Worm (Caenorhabditis elegans) whole organism, young adult: ENCODE results near the gene Y37D8A.2.
A peak's percentile ranks its signal among the peaks of the same experiment; 100 is the strongest.

Source experiments
- C06A6.2 ChIP-seq: fragments of 200-800 bp; sonication (Bioruptor generic); conservative IDR thresholded peaks from 2 replicates; pipeline ENCODE4 v1.3.6; 2022; ENCODE audit warnings: missing genetic modification characterization, missing compliant biosample characterization
- D2030.7 ChIP-seq: fragments of 200-800 bp; sonication (Bioruptor generic); IDR thresholded peaks from 2 replicates; pipeline ENCODE4 v1.3.6; 2022; ENCODE audit warnings: missing genetic modification reagents, missing genetic modification characterization, missing compliant biosample characterization
- F10E7.11 ChIP-seq: sonication (generic microtip); optimal IDR thresholded peaks from 2 replicates; lab custom pipeline; 2017; ENCODE audit warnings: mild to moderate bottlenecking, missing genetic modification characterization, moderate library complexity, missing compliant biosample characterization
- F22D6.2 ChIP-seq: sonication (generic microtip); optimal IDR thresholded peaks from 2 replicates; lab custom pipeline; 2016; ENCODE audit warnings: mild to moderate bottlenecking, missing genetic modification characterization, missing compliant biosample characterization
- F23B12.7 ChIP-seq: sonication (generic microtip); optimal IDR thresholded peaks from 2 replicates; lab custom pipeline; 2017; ENCODE audit warnings: missing genetic modification characterization, mild to moderate bottlenecking, missing compliant biosample characterization, antibody characterized with exemption, moderate library complexity; ENCODE audit not compliant: insufficient read depth
- F39B2.1 ChIP-seq: fragments of 200-800 bp; sonication (Bioruptor generic); IDR thresholded peaks from 2 replicates; pipeline ENCODE4 v1.3.6; 2022; ENCODE audit warnings: missing genetic modification reagents, missing genetic modification characterization, missing compliant biosample characterization
- F52B5.7 ChIP-seq: sonication (generic microtip); optimal IDR thresholded peaks from 2 replicates; lab custom pipeline; 2016; ENCODE audit warnings: mild to moderate bottlenecking, missing genetic modification characterization, missing compliant biosample characterization
- T26A5.8 ChIP-seq: sonication (generic microtip); optimal IDR thresholded peaks from 2 replicates; lab custom pipeline; 2016; ENCODE audit warnings: missing genetic modification characterization, missing compliant biosample characterization
- Y67H2A.10 ChIP-seq: fragments of 200-800 bp; sonication (Bioruptor generic); conservative IDR thresholded peaks from 2 replicates; pipeline ENCODE4 v1.3.6; 2022; ENCODE audit warnings: missing genetic modification reagents, missing genetic modification characterization, missing compliant biosample characterization
- Y95B8A.8 ChIP-seq: fragments of 200-800 bp; sonication (Bioruptor generic); IDR thresholded peaks from 2 replicates; pipeline ENCODE4 v1.3.6; 2022; ENCODE audit warnings: missing genetic modification reagents, missing genetic modification characterization, missing compliant biosample characterization
- ZK185.1 ChIP-seq: sonication (generic microtip); optimal IDR thresholded peaks from 2 replicates; lab custom pipeline; 2016; ENCODE audit warnings: mild to moderate bottlenecking, missing genetic modification characterization, missing compliant biosample characterization; ENCODE audit not compliant: poor library complexity, severe bottlenecking
- aptf-2 ChIP-seq: fragments of 200-800 bp; sonication (Bioruptor generic); conservative IDR thresholded peaks from 2 replicates; pipeline ENCODE4 v1.3.6; 2022; ENCODE audit warnings: missing genetic modification reagents, missing genetic modification characterization, missing compliant biosample characterization
- attf-3 ChIP-seq: fragments of 200-800 bp; sonication (Bioruptor generic); conservative IDR thresholded peaks from 2 replicates; pipeline ENCODE4 v1.3.6; 2022; ENCODE audit warnings: missing genetic modification reagents, missing genetic modification characterization, missing compliant biosample characterization
- attf-5 ChIP-seq: fragments of 200-800 bp; sonication (Bioruptor generic); optimal IDR thresholded peaks from 2 replicates; lab custom pipeline; 2018; ENCODE audit warnings: mild to moderate bottlenecking, missing genetic modification characterization, missing compliant biosample characterization
- cebp-1 ChIP-seq, 2 experiments: fragments of 200-800 bp in 1 of 2; sonication (Bioruptor generic) in 1 of 2; sonication (generic microtip) in 1 of 2; IDR thresholded peaks in 1 of 2; optimal IDR thresholded peaks in 1 of 2; 2 replicates each; pipeline versions ENCODE4 v1.3.6 to Lab custom; 2017 to 2022; ENCODE audit warnings: missing compliant biosample characterization in 2 of 2, missing genetic modification characterization in 2 of 2, mild to moderate bottlenecking in 1 of 2, missing genetic modification reagents in 1 of 2, moderate library complexity in 1 of 2
- cebp-2 ChIP-seq: fragments of 200-800 bp; sonication (Bioruptor generic); IDR thresholded peaks from 2 replicates; pipeline ENCODE4 v1.3.6; 2022; ENCODE audit warnings: missing genetic modification characterization, missing compliant biosample characterization
- die-1 ChIP-seq: sonication (generic microtip); optimal IDR thresholded peaks from 2 replicates; lab custom pipeline; 2016; ENCODE audit warnings: missing genotype, mild to moderate bottlenecking, missing genetic modification characterization, missing compliant biosample characterization
- egl-18 ChIP-seq: fragments of 200-800 bp; sonication (Bioruptor generic); IDR thresholded peaks from 2 replicates; pipeline ENCODE4 v1.3.6; 2022; ENCODE audit warnings: missing genetic modification reagents, missing genetic modification characterization, missing compliant biosample characterization
- egrh-3 ChIP-seq: fragments of 200-800 bp; sonication (Bioruptor generic); IDR thresholded peaks from 2 replicates; pipeline ENCODE4 v1.3.6; 2022; ENCODE audit warnings: missing genetic modification reagents, missing genetic modification characterization, missing compliant biosample characterization
- gei-17 ChIP-seq: fragments of 200-800 bp; sonication (Bioruptor generic); optimal IDR thresholded peaks from 2 replicates; lab custom pipeline; 2018; ENCODE audit warnings: mild to moderate bottlenecking, missing genetic modification characterization, missing compliant biosample characterization
- hlh-26 ChIP-seq: fragments of 200-800 bp; sonication (Bioruptor generic); conservative IDR thresholded peaks from 2 replicates; pipeline ENCODE4 v1.3.6; 2022; ENCODE audit warnings: missing genetic modification reagents, missing genetic modification characterization, missing compliant biosample characterization
- lin-54 ChIP-seq: fragments of 200-800 bp; sonication (Bioruptor generic); optimal IDR thresholded peaks from 2 replicates; lab custom pipeline; 2018; ENCODE audit warnings: mild to moderate bottlenecking, missing genetic modification characterization, missing compliant biosample characterization
- madf-10 ChIP-seq: sonication (generic microtip); optimal IDR thresholded peaks from 2 replicates; lab custom pipeline; 2016; ENCODE audit warnings: mild to moderate bottlenecking, missing genetic modification characterization, missing compliant biosample characterization
- madf-8 ChIP-seq: fragments of 200-800 bp; sonication (Bioruptor generic); conservative IDR thresholded peaks from 2 replicates; pipeline ENCODE4 v1.3.6; 2022; ENCODE audit warnings: missing genetic modification reagents, missing genetic modification characterization, missing compliant biosample characterization
- mcd-1 ChIP-seq: fragments of 200-800 bp; sonication (Bioruptor generic); IDR thresholded peaks from 2 replicates; pipeline ENCODE4 v1.3.6; 2022; ENCODE audit warnings: missing genetic modification reagents, missing genetic modification characterization, missing compliant biosample characterization
- nfya-1 ChIP-seq: sonication (generic microtip); optimal IDR thresholded peaks from 2 replicates; lab custom pipeline; 2017; ENCODE audit warnings: antibody characterized with exemption, missing compliant biosample characterization, missing genetic modification characterization, borderline replicate concordance; ENCODE audit not compliant: insufficient read depth
- nfyb-1 ChIP-seq: fragments of 200-800 bp; sonication (Bioruptor generic); IDR thresholded peaks from 2 replicates; pipeline ENCODE4 v1.3.6; 2022; ENCODE audit warnings: missing genetic modification reagents, missing genetic modification characterization, missing compliant biosample characterization
- nhr-80 ChIP-seq: sonication (generic microtip); optimal IDR thresholded peaks from 2 replicates; lab custom pipeline; 2016; ENCODE audit warnings: missing genetic modification characterization, missing compliant biosample characterization
- pha-4 ChIP-seq: fragments of 150-350 bp; sonication (generic microtip); optimal IDR thresholded peaks from 2 replicates; lab custom pipeline; 2014; ENCODE audit warnings: missing biosample characterization, missing genetic modification reagents, missing genetic modification characterization
- rcor-1 ChIP-seq: fragments of 200-800 bp; sonication (Bioruptor generic); IDR thresholded peaks from 2 replicates; pipeline ENCODE4 v1.3.6; 2022; ENCODE audit warnings: missing genetic modification reagents, missing genetic modification characterization, missing compliant biosample characterization
- rec-8 ChIP-seq, 2 experiments: sonication (generic microtip); optimal IDR thresholded peaks; 2 replicates each; lab custom pipeline; 2016; ENCODE audit warnings: mild to moderate bottlenecking in 2 of 2, missing genetic modification characterization in 2 of 2, missing genetic modification reagents in 2 of 2, missing genotype in 2 of 2, missing biosample characterization in 1 of 2, missing compliant biosample characterization in 1 of 2, moderate library complexity in 1 of 2
- sea-2 ChIP-seq: fragments of 200-800 bp; sonication (Bioruptor generic); IDR thresholded peaks from 2 replicates; pipeline ENCODE4 v1.3.6; 2022; ENCODE audit warnings: missing genetic modification characterization, missing compliant biosample characterization
- somi-1 ChIP-seq: fragments of 200-800 bp; sonication (Bioruptor generic); optimal IDR thresholded peaks from 2 replicates; lab custom pipeline; 2018; ENCODE audit warnings: mild to moderate bottlenecking, missing genetic modification characterization, missing compliant biosample characterization
- tbx-9 ChIP-seq: sonication (generic microtip); optimal IDR thresholded peaks from 2 replicates; lab custom pipeline; 2016; ENCODE audit warnings: borderline replicate concordance, missing genetic modification characterization, inconsistent platforms, missing compliant biosample characterization
- unc-130 ChIP-seq: sonication (generic microtip); optimal IDR thresholded peaks from 2 replicates; lab custom pipeline; 2016; ENCODE audit warnings: missing genetic modification reagents, missing genetic modification characterization, missing compliant biosample characterization
- unc-62 ChIP-seq: fragments of 150-350 bp; optimal IDR thresholded peaks from 2 replicates; lab custom pipeline; 2014; ENCODE audit warnings: missing biosample characterization, missing genetic modification reagents, missing genetic modification characterization
- ztf-18 ChIP-seq: sonication (generic microtip); optimal IDR thresholded peaks from 2 replicates; lab custom pipeline; 2016; ENCODE audit warnings: missing genotype, mild to moderate bottlenecking, missing genetic modification characterization, missing compliant biosample characterization
- ztf-22 ChIP-seq: fragments of 200-800 bp; sonication (Bioruptor generic); optimal IDR thresholded peaks from 2 replicates; lab custom pipeline; 2018; ENCODE audit warnings: mild to moderate bottlenecking, missing genetic modification characterization, moderate library complexity, missing compliant biosample characterization
- ztf-26 ChIP-seq: sonication (generic microtip); optimal IDR thresholded peaks from 2 replicates; lab custom pipeline; 2017; ENCODE audit warnings: missing genetic modification characterization, missing compliant biosample characterization

Y37D8A.2 gene

ce11 chrIII:12829068-12829467, 9.1 kb downstream of the Y37D8A.2 start, which contains the start of gene Y37D8A.3:
Y37D8A.3 (plus strand) TSS chrIII:12829368.
- no peak for TF ChIP-seq rcor-1 (GFP tag; lab: Robert Waterston, UW)
- TF ChIP-seq madf-10 (tag; lab: Kevin White, UChicago) = no peak
- TF ChIP-seq mcd-1 (GFP tag; lab: Robert Waterston, UW) = no peak

- TF ChIP-seq hlh-26 = no peak
- no peak for TF ChIP-seq nhr-80
- TF ChIP-seq F39B2.1 (GFP tag; lab: Robert Waterston, UW) = no peak
- no peak for TF ChIP-seq ZK185.1
- TF ChIP-seq pha-4 (tag; lab: Kevin White, UChicago) = no peak
- no peak for TF ChIP-seq Y67H2A.10 (GFP tag; lab: Robert Waterston, UW)
- no peak for TF ChIP-seq cebp-1 (GFP tag; IDR thresholded peaks at IDR 0.05; lab: Robert Waterston, UW)
- TF ChIP-seq cebp-1 (tag; optimal IDR thresholded peaks at IDR 0.05; lab: Kevin White, UChicago) = no peak
- no peak for TF ChIP-seq F22D6.2
- no peak for TF ChIP-seq ztf-18 (tag; lab: Kevin White, UChicago)
Observed at ce11 chrIII:12831696-12832095, 11.7 kb downstream of the Y37D8A.2 start.

DNA sequence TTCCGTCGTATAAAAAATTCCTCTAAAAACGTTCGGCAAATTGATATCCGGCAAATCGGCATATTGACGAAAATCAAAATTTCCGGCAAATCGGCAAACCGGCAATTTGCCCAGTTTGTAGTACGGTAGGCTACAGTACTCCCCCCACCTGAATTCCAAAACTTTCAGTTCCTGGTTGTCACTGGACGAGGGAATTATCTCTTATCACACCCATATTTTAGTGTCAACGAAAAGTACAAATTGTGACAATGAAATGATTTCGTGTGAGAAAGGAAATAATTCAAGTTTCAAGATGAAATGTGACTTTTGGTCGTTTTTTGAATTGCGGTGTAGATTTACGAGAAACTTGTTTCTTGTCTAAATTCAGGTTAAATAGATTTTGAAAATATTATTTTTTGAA, 13.1 kb downstream of the Y37D8A.2 start:
- TF ChIP-seq nhr-80 (peak; percentile 43), attf-3 (GFP tag; lab: Robert Waterston, UW) (no peak), unc-130 (GFP tag; lab: Kevin White, UChicago) (no peak), die-1 (tag; lab: Kevin White, UChicago) (no peak), rec-8 (tag; optimal IDR thresholded peaks at IDR 0.05; lab: Kevin White, UChicago) (no peak), lin-54 (GFP tag; lab: Kevin White, UChicago) (no peak), aptf-2 (no peak), tbx-9 (tag; lab: Kevin White, UChicago) (no peak)

- 0 out of 2 replicates have a peak, but pooled peaks have one; percentile 7 for TF ChIP-seq nfyb-1 (GFP tag; lab: Robert Waterston, UW)
- TF ChIP-seq rcor-1 (GFP tag; lab: Robert Waterston, UW) = no peak
Observed at ce11 chrIII:12836742-12837285, 16.8 kb downstream of the Y37D8A.2 start.

DNA sequence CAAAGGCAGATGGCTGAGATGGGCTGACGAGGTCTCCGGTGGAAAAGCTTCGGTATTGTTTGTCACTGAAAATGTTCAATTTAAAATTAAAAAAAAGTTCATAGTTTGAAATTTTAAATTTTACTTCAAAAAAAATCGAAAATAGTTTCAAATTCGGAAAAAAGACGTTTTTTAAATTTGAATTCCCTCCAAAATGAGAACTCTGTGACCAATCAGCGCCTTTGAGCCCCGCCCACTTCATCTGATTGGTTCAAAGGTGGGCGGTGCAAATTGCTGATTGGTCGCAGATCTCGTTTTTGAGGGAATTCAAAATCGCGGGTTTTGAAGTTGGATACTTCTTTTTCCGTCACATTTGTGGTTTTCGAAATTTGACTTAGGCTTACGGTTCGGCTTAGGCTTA, 18.3 kb downstream of the Y37D8A.2 start:
- TF ChIP-seq T26A5.8 (no peak), nfyb-1 (GFP tag; lab: Robert Waterston, UW) (peak; percentile 83), unc-62 (GFP tag; lab: Kevin White, UChicago) (no peak)

DNA sequence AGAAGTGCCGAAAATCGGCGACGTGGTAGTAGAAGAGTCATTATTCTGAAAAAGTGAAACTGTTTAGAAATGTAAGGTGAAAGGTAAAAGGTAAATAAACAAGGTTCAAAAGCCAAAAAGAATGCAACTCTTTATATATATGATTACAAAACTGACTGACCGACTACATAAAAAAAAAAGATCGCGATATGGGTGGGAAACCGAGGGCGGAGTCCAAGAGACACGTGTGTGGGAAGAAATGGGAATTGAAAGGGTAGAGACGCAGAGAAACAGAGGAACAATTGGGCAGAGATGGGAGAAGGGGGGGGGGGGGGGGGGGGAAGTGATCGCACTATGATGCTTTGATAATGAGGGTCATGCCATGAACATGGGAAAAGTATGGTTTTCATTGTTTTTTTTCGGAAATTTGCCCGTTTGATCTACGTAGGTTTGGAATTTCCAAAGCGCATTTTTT, 18.9 kb downstream of the Y37D8A.2 start, which contains the start of gene Y37D8A.4:
Y37D8A.4 (minus strand) TSS at position 51 of the 454 bp plus-strand sequence.
- TF ChIP-seq egl-18 (GFP tag; lab: Robert Waterston, UW) = no peak
- TF ChIP-seq attf-5 (GFP tag; lab: Kevin White, UChicago) = peak; percentile 59
- no peak for TF ChIP-seq D2030.7
- no peak for TF ChIP-seq sea-2 (GFP tag; lab: Robert Waterston, UW)
- no peak for TF ChIP-seq gei-17 (GFP tag; lab: Kevin White, UChicago)
- TF ChIP-seq Y95B8A.8 (GFP tag; lab: Robert Waterston, UW) = no peak
- TF ChIP-seq egrh-3 (GFP tag; lab: Robert Waterston, UW) = peak; percentile 93
- no peak for TF ChIP-seq cebp-2
- no peak for TF ChIP-seq madf-8
- no peak for TF ChIP-seq F52B5.7 (tag; lab: Kevin White, UChicago)
- no peak for TF ChIP-seq nfya-1
- TF ChIP-seq somi-1 (GFP tag; lab: Kevin White, UChicago) = peak; percentile 67
- TF ChIP-seq T26A5.8 = no peak
- TF ChIP-seq C06A6.2 (GFP tag; lab: Robert Waterston, UW) = no peak
- peak; percentile 44 for TF ChIP-seq ztf-22
- TF ChIP-seq die-1 (tag; lab: Kevin White, UChicago) = no peak
- TF ChIP-seq ztf-26 (tag; lab: Kevin White, UChicago) = peak; percentile 76
- no peak for TF ChIP-seq F23B12.7
- no peak for TF ChIP-seq unc-130 (GFP tag; lab: Kevin White, UChicago)
- TF ChIP-seq F10E7.11 = no peak
